Worm (Caenorhabditis elegans) whole organism, dauer: ENCODE data around the gene ufd-2.

Experiments
- unc-62 ChIP-seq: sonication (generic microtip); optimal IDR thresholded peaks from 2 replicates; lab custom pipeline; 2017; ENCODE audit warnings: missing biosample characterization, missing genetic modification reagents, missing genetic modification characterization

The ufd-2 gene

DNA sequence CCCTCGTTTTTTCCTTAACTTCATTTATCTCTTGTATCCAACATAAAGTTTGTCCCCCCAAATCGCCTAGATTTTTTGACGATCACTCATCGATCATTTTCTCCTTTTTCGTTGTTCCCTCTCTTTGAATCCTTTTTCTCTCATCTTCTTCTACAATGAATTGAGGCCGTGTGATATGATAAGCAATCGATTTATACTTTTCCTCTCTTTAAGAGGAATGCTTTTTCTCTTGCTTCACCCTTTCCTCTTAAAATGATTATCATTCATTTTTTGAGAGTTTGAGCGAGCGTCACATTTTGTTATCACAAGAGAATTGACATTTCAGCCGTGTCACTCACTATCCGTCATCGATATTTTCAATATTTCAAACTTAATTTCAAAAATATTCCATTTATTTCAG is 15.5 kb downstream of the ufd-2 start, which contains the start of gene K02C4.5:
TSS of gene K02C4.5 (plus strand) at position 395 of the 400 bp plus-strand sequence.
- no peak for TF ChIP-seq unc-62

DNA sequence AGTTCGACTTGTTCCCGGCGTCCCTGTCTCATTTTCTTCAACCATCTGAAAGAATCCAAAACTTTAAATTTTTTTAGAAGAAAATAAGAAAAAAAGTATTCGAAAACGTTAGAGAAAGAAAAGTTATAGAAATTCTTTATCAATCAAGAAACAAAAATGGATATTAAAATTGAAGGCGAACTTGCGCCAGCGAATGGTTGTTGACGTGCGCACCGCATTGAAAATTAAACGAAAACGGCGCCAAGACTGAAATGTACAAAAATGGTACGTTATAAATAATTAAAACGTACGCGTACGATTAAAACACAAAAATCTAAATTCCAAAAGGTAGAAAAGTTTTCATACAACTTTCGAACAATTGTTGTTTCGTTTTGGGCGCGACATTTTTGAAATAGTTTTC is 24.3 kb downstream of the ufd-2 start, which contains the start of gene K02C4.3:
TSS of gene K02C4.3 (minus strand) at position 51 of the 400 bp plus-strand sequence.
- no peak for TF ChIP-seq unc-62

DNA sequence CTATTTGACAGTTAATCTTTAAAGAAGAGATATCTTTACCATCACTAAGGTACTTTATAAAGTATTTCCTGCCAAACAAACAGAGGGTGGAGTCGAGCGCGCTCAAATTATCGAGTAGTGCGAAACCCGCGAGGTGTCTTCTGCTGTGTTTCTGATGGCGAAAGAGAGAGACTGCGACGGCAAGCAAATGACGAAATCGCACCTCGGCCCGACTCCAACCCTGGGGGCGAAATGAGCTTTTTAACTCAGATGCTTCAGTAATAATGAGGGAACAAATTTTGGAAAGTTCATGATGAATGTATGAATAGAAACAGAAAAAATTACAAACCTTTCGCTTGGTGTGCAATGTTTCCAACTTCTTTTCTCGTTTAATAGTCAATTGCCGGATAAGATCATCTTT is 29.0 kb downstream of the ufd-2 start:
- no peak for TF ChIP-seq unc-62

DNA sequence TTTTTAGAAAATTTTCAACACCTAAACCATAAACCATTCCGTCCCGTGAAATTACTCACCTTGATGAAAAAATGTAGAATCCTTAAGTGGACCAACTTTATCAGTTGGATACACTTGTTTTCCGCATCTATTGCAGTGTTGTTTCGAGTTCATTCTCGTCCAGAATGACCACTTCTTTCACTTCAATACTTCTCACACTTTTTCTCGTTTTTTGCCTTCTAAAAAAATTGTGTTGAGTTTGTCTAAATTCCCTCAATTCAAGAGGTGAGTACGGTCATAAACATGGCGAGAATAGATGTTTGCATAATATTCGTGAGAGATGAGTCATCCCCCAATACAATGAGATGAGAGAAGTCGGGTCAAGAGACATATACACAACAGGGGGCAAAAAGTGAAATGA is 30.0 kb downstream of the ufd-2 start, which contains the start of gene ltd-1:
TSS of gene ltd-1 (minus strand) at position 218 of the 400 bp plus-strand sequence.
- no peak for TF ChIP-seq unc-62

DNA sequence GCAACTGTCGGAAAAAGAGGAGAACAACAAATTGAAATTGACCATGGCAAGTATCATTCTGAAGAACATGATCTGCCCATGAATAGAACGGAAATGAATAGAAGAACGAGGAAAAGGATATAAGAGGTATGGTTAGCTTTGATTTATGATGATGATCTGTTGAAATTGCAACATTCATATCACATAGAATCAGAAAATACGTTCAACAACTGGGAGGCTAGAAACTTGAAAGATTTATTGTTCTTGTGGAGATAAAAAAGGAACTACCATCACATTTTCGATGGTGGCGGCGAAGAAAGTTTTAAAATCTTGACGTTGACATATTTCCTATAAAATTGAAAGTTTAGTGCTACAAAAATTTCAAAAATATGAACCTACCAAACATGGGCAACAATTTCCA is 30.7 kb downstream of the ufd-2 start:
- TF ChIP-seq unc-62 = no peak

DNA sequence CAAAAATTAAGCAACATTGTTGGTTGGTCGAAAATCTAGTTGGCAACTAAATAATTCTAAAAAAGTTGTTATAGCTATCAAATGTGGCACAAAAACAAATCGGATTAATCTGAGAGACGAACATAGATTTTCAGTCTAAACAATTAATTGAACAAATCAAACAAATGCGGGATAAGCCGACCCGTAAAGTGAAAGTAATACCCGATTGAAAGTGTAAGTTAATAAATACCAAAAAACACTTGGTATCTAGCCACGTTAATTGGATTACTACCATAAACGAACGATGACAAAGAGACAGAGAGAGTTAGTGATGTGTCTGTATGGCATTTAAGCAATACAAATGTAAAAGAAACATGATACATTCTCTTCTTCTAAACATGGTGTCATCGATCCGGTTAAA is 31.4 kb downstream of the ufd-2 start:
- no peak for TF ChIP-seq unc-62

DNA sequence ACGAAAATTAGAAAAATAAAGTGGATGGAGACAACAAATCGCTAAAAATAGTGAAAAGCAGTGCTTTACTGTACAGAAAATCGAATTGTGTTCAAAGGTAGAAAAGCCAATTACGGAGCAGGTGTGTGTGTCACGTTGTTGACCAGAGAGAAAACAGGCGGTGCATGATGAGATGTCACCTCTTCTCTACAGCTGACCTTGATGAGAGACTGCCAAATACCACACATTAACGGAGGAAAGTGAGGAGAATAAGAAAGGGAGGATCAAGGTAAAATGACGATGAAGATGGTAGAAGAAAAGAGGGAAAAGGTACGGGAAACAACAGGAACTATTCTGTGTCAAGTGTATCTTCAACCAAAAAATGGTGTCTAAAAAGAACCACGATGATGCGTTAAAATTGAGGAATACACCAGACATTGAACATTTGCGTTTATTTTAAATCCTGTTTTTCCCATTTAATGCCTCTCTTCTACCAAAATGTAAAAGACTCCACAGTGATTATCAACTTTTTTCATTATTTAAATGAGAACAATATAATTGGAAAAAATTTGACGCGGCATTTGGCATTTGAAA is 36.8 kb downstream of the ufd-2 start:
- TF ChIP-seq unc-62 = no peak

DNA sequence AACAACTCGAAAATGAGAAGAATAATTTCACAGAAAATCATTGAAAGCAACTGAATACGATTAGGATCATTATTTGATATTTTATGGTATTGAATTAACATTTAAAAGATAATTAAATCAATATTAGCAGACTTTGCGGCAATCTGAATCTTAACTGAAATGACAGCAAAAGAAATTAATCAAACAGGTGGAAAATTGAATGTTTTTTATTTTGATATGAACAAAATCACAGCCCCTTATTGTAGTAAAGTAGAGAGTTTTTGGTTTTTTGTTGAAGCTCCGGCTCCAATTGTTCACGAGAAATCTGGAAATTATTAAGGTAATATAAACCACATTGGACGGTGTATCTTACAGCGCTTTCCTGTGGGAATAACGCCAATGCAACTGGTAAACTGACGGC is 39.5 kb downstream of the ufd-2 start, which contains the start of gene sre-2:
TSS of gene sre-2 (minus strand) at position 101 of the 400 bp plus-strand sequence.
- TF ChIP-seq unc-62 = no peak

DNA sequence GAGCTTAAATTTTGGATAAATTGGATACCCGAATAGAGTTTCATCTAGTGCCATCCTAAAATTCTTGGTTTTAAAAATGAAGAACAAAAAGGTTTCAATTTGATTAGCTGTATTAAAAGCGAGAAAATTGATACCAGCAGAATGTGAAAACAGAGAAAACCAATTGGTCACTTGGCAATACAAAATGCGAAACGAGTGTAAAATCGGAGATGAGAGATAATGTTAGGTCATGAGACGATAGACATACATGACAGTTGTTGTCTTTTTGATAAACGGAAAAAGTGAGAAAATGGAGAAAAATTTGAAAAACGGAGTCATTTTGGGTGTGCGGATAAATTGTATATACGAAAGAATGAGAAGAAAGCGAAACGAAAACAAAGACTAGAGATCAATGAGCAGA is 42.5 kb downstream of the ufd-2 start, which contains the start of gene sfxn-5:
TSS of gene sfxn-5 (minus strand) at position 55 of the 400 bp plus-strand sequence.
- no peak for TF ChIP-seq unc-62

DNA sequence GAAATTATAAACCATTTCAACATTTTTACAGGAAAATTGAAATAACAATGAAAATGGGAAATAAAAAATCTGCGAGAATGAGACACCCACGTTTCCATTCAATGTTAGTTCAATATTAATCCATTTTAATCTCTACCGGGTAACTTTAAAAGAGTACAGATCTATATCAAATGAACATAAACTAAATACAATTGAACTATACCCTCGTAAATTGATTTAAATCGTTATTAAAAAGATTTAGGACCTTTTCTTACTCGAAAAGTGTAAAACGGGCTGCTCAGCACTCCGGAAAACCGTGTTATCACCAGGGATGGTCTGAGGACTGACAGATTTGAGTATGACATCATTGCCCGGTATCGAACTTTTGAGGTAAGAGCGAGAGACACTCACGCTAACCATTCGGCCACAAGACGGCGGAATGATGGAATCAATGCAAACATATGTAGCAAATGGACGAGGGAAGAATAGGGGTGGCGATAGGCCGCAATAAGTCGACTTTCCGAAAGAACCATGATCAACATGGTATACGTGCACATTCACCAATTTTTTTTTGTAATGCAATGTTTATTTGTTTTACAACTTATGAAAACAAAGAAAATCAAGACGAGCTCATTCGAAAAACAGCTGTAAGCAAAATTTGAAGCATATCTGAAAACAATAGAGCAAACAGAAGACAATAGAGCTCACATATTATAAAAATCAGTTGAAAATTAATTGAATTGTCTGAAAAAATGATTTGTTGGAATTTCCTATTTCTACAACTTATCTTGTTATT is 44.6 kb downstream of the ufd-2 start, which contains the start of the genes chst-1 and C41C4.9:
TSS of gene chst-1 (minus strand) at position 51 of the 775 bp plus-strand sequence.
TSS of gene C41C4.9 (plus strand) at position 725 of the 775 bp plus-strand sequence.
- TF ChIP-seq unc-62 = no peak

DNA sequence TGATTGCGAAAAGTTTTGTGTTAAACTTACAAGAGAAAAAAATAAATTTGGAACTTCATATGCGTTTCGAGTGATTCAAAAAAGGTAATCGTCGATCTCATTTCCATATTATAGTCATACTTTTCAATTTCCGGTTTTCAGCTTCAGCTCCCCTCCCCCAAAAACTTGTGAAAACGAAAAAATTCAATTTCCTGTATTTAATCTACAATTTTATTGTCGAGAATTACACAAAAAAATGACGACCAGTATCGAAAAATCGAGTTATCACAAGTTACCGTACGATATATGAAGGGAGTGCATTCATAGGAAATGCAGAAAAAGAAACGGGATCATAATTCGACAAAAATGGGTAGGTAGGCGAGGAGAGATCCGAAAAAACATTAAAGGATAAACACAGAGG is 49.5 kb downstream of the ufd-2 start, which contains the start of gene lron-4:
TSS of gene lron-4 (minus strand) at position 101 of the 400 bp plus-strand sequence.
- no peak for TF ChIP-seq unc-62
